Worm (Caenorhabditis elegans) whole organism, L2 larva: Measurements from ENCODE around the gene flp-34.

Experiments
- C34F6.9 ChIP-seq: fragments of 150-350 bp; optimal IDR thresholded peaks from 2 replicates; lab custom pipeline; 2014; ENCODE audit warnings: missing biosample characterization, missing genetic modification characterization
- F13H6.1 ChIP-seq: sonication (generic microtip); optimal IDR thresholded peaks from 2 replicates; lab custom pipeline; 2016; ENCODE audit warnings: missing genetic modification characterization, missing compliant biosample characterization
- R02D3.7 ChIP-seq: fragments of 150-350 bp; optimal IDR thresholded peaks from 2 replicates; lab custom pipeline; 2014; ENCODE audit warnings: missing biosample characterization, missing genetic modification characterization
- aly-2 ChIP-seq: fragments of 150-350 bp; optimal IDR thresholded peaks from 2 replicates; lab custom pipeline; 2014; ENCODE audit warnings: missing biosample characterization, missing genetic modification characterization
- blmp-1 ChIP-seq: sonication (generic microtip); optimal IDR thresholded peaks from 2 replicates; lab custom pipeline; 2017; ENCODE audit warnings: missing genetic modification characterization, mild to moderate bottlenecking, missing compliant biosample characterization, antibody characterized with exemption, moderate library complexity; ENCODE audit not compliant: insufficient read depth
- ceh-82 ChIP-seq: fragments of 150-350 bp; optimal IDR thresholded peaks from 2 replicates; lab custom pipeline; 2014; ENCODE audit warnings: missing biosample characterization, missing genetic modification characterization
- crh-2 ChIP-seq: sonication (generic microtip); optimal IDR thresholded peaks from 2 replicates; lab custom pipeline; 2017; ENCODE audit warnings: missing biosample characterization, missing genetic modification characterization
- dmd-4 ChIP-seq: sonication (generic microtip); optimal IDR thresholded peaks from 2 replicates; lab custom pipeline; 2017; ENCODE audit warnings: missing biosample characterization, missing genetic modification characterization
- egl-27 ChIP-seq: sonication (generic microtip); optimal IDR thresholded peaks from 3 replicates; lab custom pipeline; 2017; ENCODE audit warnings: missing biosample characterization, missing genetic modification reagents, missing genetic modification characterization
- fos-1 ChIP-seq: fragments of 150-350 bp; optimal IDR thresholded peaks from 2 replicates; lab custom pipeline; 2014; ENCODE audit warnings: missing biosample characterization, missing genetic modification characterization
- gmeb-1 ChIP-seq: fragments of 150-350 bp; optimal IDR thresholded peaks from 2 replicates; lab custom pipeline; 2014; ENCODE audit warnings: missing biosample characterization, missing genetic modification characterization
- lin-11 ChIP-seq: fragments of 150-350 bp; sonication (generic microtip); optimal IDR thresholded peaks from 2 replicates; lab custom pipeline; 2014; ENCODE audit warnings: missing biosample characterization, missing genetic modification characterization, inconsistent platforms, mixed read lengths
- lin-13 ChIP-seq: fragments of 150-350 bp; optimal IDR thresholded peaks from 2 replicates; lab custom pipeline; 2014; ENCODE audit warnings: missing biosample characterization, missing genetic modification reagents, missing genetic modification characterization
- lin-39 ChIP-seq: fragments of 150-350 bp; optimal IDR thresholded peaks from 2 replicates; lab custom pipeline; 2014; ENCODE audit warnings: missing biosample characterization, missing genetic modification reagents, missing genetic modification characterization
- lsy-2 ChIP-seq, 2 experiments: fragments of 150-350 bp in 1 of 2; sonication (generic microtip) in 1 of 2; optimal IDR thresholded peaks; 2 replicates each; lab custom pipeline; 2014 to 2017; ENCODE audit warnings: missing biosample characterization in 2 of 2, missing genetic modification characterization in 2 of 2
- mab-5 ChIP-seq: fragments of 150-350 bp; optimal IDR thresholded peaks from 2 replicates; lab custom pipeline; 2014; ENCODE audit warnings: missing biosample characterization, missing genetic modification characterization
- mbf-1 ChIP-seq: sonication (generic microtip); optimal IDR thresholded peaks from 2 replicates; lab custom pipeline; 2017; ENCODE audit warnings: missing biosample characterization, missing genetic modification characterization
- mdl-1 ChIP-seq, 2 experiments: fragments of 150-350 bp in 1 of 2; sonication (generic microtip) in 1 of 2; optimal IDR thresholded peaks; 2 replicates each; lab custom pipeline; 2017; ENCODE audit warnings: missing biosample characterization in 2 of 2, missing genetic modification characterization in 2 of 2
- nhr-10 ChIP-seq: sonication (generic microtip); optimal IDR thresholded peaks from 2 replicates; lab custom pipeline; 2017; ENCODE audit warnings: missing biosample characterization, missing genetic modification characterization
- nhr-12 ChIP-seq: fragments of 150-350 bp; optimal IDR thresholded peaks from 2 replicates; lab custom pipeline; 2014; ENCODE audit warnings: missing biosample characterization, missing genetic modification characterization
- nhr-129 ChIP-seq: fragments of 150-350 bp; optimal IDR thresholded peaks from 2 replicates; lab custom pipeline; 2014; ENCODE audit warnings: missing biosample characterization, missing genetic modification characterization
- nhr-23 ChIP-seq: fragments of 150-350 bp; optimal IDR thresholded peaks from 2 replicates; lab custom pipeline; 2014; ENCODE audit warnings: missing biosample characterization, missing genetic modification reagents, missing genetic modification characterization
- nhr-237 ChIP-seq: fragments of 150-350 bp; optimal IDR thresholded peaks from 2 replicates; lab custom pipeline; 2014; ENCODE audit warnings: missing biosample characterization, missing genetic modification characterization
- nhr-25 ChIP-seq: fragments of 150-350 bp; sonication (generic microtip); optimal IDR thresholded peaks from 3 replicates; lab custom pipeline; 2014; ENCODE audit warnings: missing biosample characterization, missing genetic modification characterization
- nhr-6 ChIP-seq: fragments of 150-350 bp; optimal IDR thresholded peaks from 2 replicates; lab custom pipeline; 2014; ENCODE audit warnings: missing biosample characterization, missing genetic modification characterization
- nhr-77 ChIP-seq: fragments of 150-350 bp; optimal IDR thresholded peaks from 2 replicates; lab custom pipeline; 2014; ENCODE audit warnings: missing biosample characterization, missing genetic modification characterization
- peb-1 ChIP-seq: fragments of 150-350 bp; optimal IDR thresholded peaks from 2 replicates; lab custom pipeline; 2014; ENCODE audit warnings: missing biosample characterization, missing genetic modification characterization
- sem-4 ChIP-seq: fragments of 150-350 bp; optimal IDR thresholded peaks from 2 replicates; lab custom pipeline; 2014; ENCODE audit warnings: missing biosample characterization, missing genetic modification reagents, missing genetic modification characterization
- skn-1 ChIP-seq: sonication (generic microtip); optimal IDR thresholded peaks from 2 replicates; lab custom pipeline; 2017; ENCODE audit warnings: missing biosample characterization, missing genetic modification characterization
- sma-3 ChIP-seq: sonication (generic microtip); optimal IDR thresholded peaks from 2 replicates; lab custom pipeline; 2016; ENCODE audit warnings: missing genetic modification reagents, missing genetic modification characterization, missing compliant biosample characterization
- unc-39 ChIP-seq: fragments of 150-350 bp; optimal IDR thresholded peaks from 2 replicates; lab custom pipeline; 2014; ENCODE audit warnings: missing biosample characterization, missing genetic modification characterization
- zag-1 ChIP-seq: fragments of 150-350 bp; optimal IDR thresholded peaks from 2 replicates; lab custom pipeline; 2014; ENCODE audit warnings: missing biosample characterization, missing genetic modification characterization
- ztf-11 ChIP-seq: sonication (generic microtip); optimal IDR thresholded peaks from 2 replicates; lab custom pipeline; 2017; ENCODE audit warnings: missing biosample characterization, missing genetic modification characterization
- ztf-4 ChIP-seq: fragments of 150-350 bp; optimal IDR thresholded peaks from 2 replicates; lab custom pipeline; 2014; ENCODE audit warnings: missing biosample characterization, missing genetic modification characterization

flp-34 gene

ce11 chrV:1003400-1003799 is 29.8 kb downstream of the flp-34 start, which contains the start of gene Y50D4C.5:
Gene Y50D4C.5, minus strand, starts transcription at chrV:1003744.
- TF ChIP-seq sem-4 (tag; lab: Kevin White, UChicago) (no peak), nhr-10 (tag; lab: Kevin White, UChicago) (no peak), ztf-11 (tag; lab: Kevin White, UChicago) (no peak), nhr-6 (tag; lab: Kevin White, UChicago) (no peak), nhr-23 (tag; lab: Kevin White, UChicago) (no peak), unc-39 (tag; lab: Kevin White, UChicago) (no peak), lin-11 (tag; lab: Kevin White, UChicago) (no peak), lsy-2 (tag; optimal IDR thresholded peaks at IDR 0.05; lab: Kevin White, UChicago) (no peak), lin-39 (tag; lab: Kevin White, UChicago) (no peak), egl-27 (tag; lab: Kevin White, UChicago) (no peak), dmd-4 (no peak), R02D3.7 (no peak), peb-1 (tag; lab: Kevin White, UChicago) (no peak), lin-13 (GFP tag; lab: Kevin White, UChicago) (no peak), crh-2 (tag; lab: Kevin White, UChicago) (no peak), sma-3 (no peak), blmp-1 (tag; lab: Kevin White, UChicago) (no peak), mab-5 (no peak), ztf-4 (tag; lab: Kevin White, UChicago) (no peak), skn-1 (tag; lab: Kevin White, UChicago) (no peak)
- TF ChIP-seq, all 48 proteins: peak for 0

ce11 chrV:1001163-1001562 is 32.0 kb downstream of the flp-34 start:
- TF ChIP-seq fos-1 (tag; lab: Kevin White, UChicago) (no peak), mdl-1 (tag; optimal IDR thresholded peaks at IDR 0.05; lab: Kevin White, UChicago) (no peak), nhr-25 (tag; lab: Kevin White, UChicago) (no peak), nhr-237 (no peak), peb-1 (tag; lab: Kevin White, UChicago) (no peak), lsy-2 (tag; optimal IDR thresholded peaks at IDR 0.05; lab: Kevin White, UChicago) (no peak), C34F6.9 (tag; lab: Kevin White, UChicago) (no peak), F13H6.1 (tag; lab: Kevin White, UChicago) (no peak), egl-27 (tag; lab: Kevin White, UChicago) (no peak), ceh-82 (tag; lab: Kevin White, UChicago) (no peak), lin-13 (GFP tag; lab: Kevin White, UChicago) (no peak), dmd-4 (no peak), nhr-12 (tag; lab: Kevin White, UChicago) (no peak), lin-39 (tag; lab: Kevin White, UChicago) (no peak), nhr-23 (tag; lab: Kevin White, UChicago) (no peak), sem-4 (tag; lab: Kevin White, UChicago) (no peak)

ce11 chrV:995635-996034 is 37.6 kb downstream of the flp-34 start:
- no peak for TF ChIP-seq unc-39 (tag; lab: Kevin White, UChicago)
- TF ChIP-seq, all 48 proteins: peak for 0

- no peak for TF ChIP-seq nhr-77 (tag; lab: Kevin White, UChicago)
- no peak for TF ChIP-seq ceh-82 (tag; lab: Kevin White, UChicago)
- no peak for TF ChIP-seq nhr-10 (tag; lab: Kevin White, UChicago)
- no peak for TF ChIP-seq gmeb-1
- TF ChIP-seq ztf-4 (tag; lab: Kevin White, UChicago) = no peak
- no peak for TF ChIP-seq lin-11 (tag; lab: Kevin White, UChicago)
- no peak for TF ChIP-seq nhr-129 (tag; lab: Kevin White, UChicago)
- TF ChIP-seq aly-2 (tag; lab: Kevin White, UChicago) = no peak
- no peak for TF ChIP-seq sem-4 (tag; lab: Kevin White, UChicago)
- TF ChIP-seq peb-1 (tag; lab: Kevin White, UChicago) = no peak
- TF ChIP-seq mbf-1 = no peak
- no peak for TF ChIP-seq F13H6.1 (tag; lab: Kevin White, UChicago)
Observed at ce11 chrV:990300-990699, 42.9 kb downstream of the flp-34 start.

- TF ChIP-seq nhr-12 (tag; lab: Kevin White, UChicago) (no peak), dmd-4 (no peak), peb-1 (tag; lab: Kevin White, UChicago) (no peak), mbf-1 (no peak), ztf-11 (tag; lab: Kevin White, UChicago) (no peak), zag-1 (tag; lab: Kevin White, UChicago) (no peak), ztf-4 (tag; lab: Kevin White, UChicago) (no peak)
Observed at ce11 chrV:983120-983519, 50.1 kb downstream of the flp-34 start.
